Fruit fly (Drosophila melanogaster) whole organism, embryonic: ENCODE measurements around the gene CG34251.

Experiments
- Aef1 ChIP-seq: fragments of 200-800 bp; sonication (Bioruptor generic); IDR thresholded peaks from 3 replicates; pipeline ENCODE4 v1.3.6; 2022; ENCODE audit warnings: missing biosample characterization, missing genetic modification characterization
- Atf3 ChIP-seq: fragments of 200-800 bp; sonication (Bioruptor generic); optimal IDR thresholded peaks from 3 replicates; lab custom pipeline; 2016; ENCODE audit warnings: missing biosample characterization, missing genetic modification characterization
- Atf6 ChIP-seq: fragments of 200-800 bp; sonication (Bioruptor generic); IDR thresholded peaks from 2 replicates; pipeline ENCODE4 v1.3.6; 2022; ENCODE audit warnings: missing biosample characterization, missing genetic modification characterization
- Awh ChIP-seq: fragments of 200-800 bp; sonication (Bioruptor generic); IDR thresholded peaks from 2 replicates; pipeline ENCODE4, ENCODE4 v1.3.6; 2022; ENCODE audit warnings: missing biosample characterization, missing genetic modification characterization
- C15 ChIP-seq: fragments of 200-800 bp; sonication (Bioruptor generic); IDR thresholded peaks from 3 replicates; pipeline ENCODE4 v1.3.6; 2022; ENCODE audit warnings: missing biosample characterization, missing genetic modification characterization
- CG10366 ChIP-seq: fragments of 200-800 bp; sonication (Bioruptor generic); IDR thresholded peaks from 2 replicates; pipeline ENCODE4 v1.3.6; 2022; ENCODE audit warnings: missing biosample characterization, missing genetic modification characterization
- CG11085 ChIP-seq: fragments of 200-800 bp; sonication (Bioruptor generic); IDR thresholded peaks from 2 replicates; pipeline ENCODE4 v1.3.6; 2022; ENCODE audit warnings: missing biosample characterization, missing genetic modification characterization
- CG11560 ChIP-seq: fragments of 200-800 bp; sonication (Bioruptor generic); IDR thresholded peaks from 3 replicates; pipeline ENCODE4 v1.3.6; 2022; ENCODE audit warnings: missing biosample characterization, missing genetic modification characterization
- CG12071 ChIP-seq: fragments of 200-800 bp; sonication (Bioruptor generic); optimal IDR thresholded peaks from 3 replicates; lab custom pipeline; 2018; ENCODE audit warnings: missing biosample characterization, mild to moderate bottlenecking, missing genetic modification characterization
- CG15269 ChIP-seq: fragments of 200-800 bp; sonication (Bioruptor generic); optimal IDR thresholded peaks from 2 replicates; lab custom pipeline; 2018; ENCODE audit warnings: missing biosample characterization, mild to moderate bottlenecking, missing genetic modification characterization, moderate library complexity
- CG18599 ChIP-seq: fragments of 200-800 bp; sonication (Bioruptor generic); optimal IDR thresholded peaks from 3 replicates; lab custom pipeline; 2017; ENCODE audit warnings: missing biosample characterization, missing genetic modification characterization, mild to moderate bottlenecking, moderate library complexity, missing genetic modification reagents
- CG2889 ChIP-seq: fragments of 200-800 bp; sonication (Bioruptor generic); IDR thresholded peaks from 3 replicates; pipeline ENCODE4 v1.3.6; 2022; ENCODE audit warnings: missing biosample characterization, missing genetic modification characterization
- CG31224 ChIP-seq: fragments of 200-800 bp; sonication (Bioruptor generic); IDR thresholded peaks from 2 replicates; pipeline ENCODE4 v1.3.6; 2022; ENCODE audit warnings: missing biosample characterization, missing genetic modification characterization
- CG34422 ChIP-seq: fragments of 200-800 bp; sonication (Bioruptor generic); IDR thresholded peaks from 3 replicates; pipeline ENCODE4 v1.3.6; 2022; ENCODE audit warnings: missing biosample characterization, missing genetic modification characterization
- CG3726 ChIP-seq: fragments of 200-800 bp; sonication (Bioruptor generic); IDR thresholded peaks from 3 replicates; pipeline ENCODE4, ENCODE4 v1.3.6; 2022; ENCODE audit warnings: missing biosample characterization, missing genetic modification characterization
- CG4820 ChIP-seq: fragments of 200-800 bp; sonication (Bioruptor generic); optimal IDR thresholded peaks from 3 replicates; lab custom pipeline; 2016; ENCODE audit warnings: missing biosample characterization, missing genetic modification characterization
- CG6254 ChIP-seq: fragments of 200-800 bp; sonication (Bioruptor generic); optimal IDR thresholded peaks from 3 replicates; lab custom pipeline; 2017; ENCODE audit warnings: mild to moderate bottlenecking, missing biosample characterization, missing genetic modification reagents, missing genetic modification characterization
- CG6854 ChIP-seq: fragments of 200-800 bp; sonication (Bioruptor generic); optimal IDR thresholded peaks from 3 replicates; lab custom pipeline; 2017; ENCODE audit warnings: missing biosample characterization, mild to moderate bottlenecking, missing genetic modification characterization
- CG7271 ChIP-seq: fragments of 200-800 bp; sonication (Bioruptor generic); optimal IDR thresholded peaks from 2 replicates; lab custom pipeline; 2018; ENCODE audit warnings: missing biosample characterization, mild to moderate bottlenecking, missing genetic modification characterization, moderate library complexity
- CG8281 ChIP-seq: fragments of 200-800 bp; sonication (Bioruptor generic); optimal IDR thresholded peaks from 2 replicates; lab custom pipeline; 2018; ENCODE audit warnings: missing biosample characterization, mild to moderate bottlenecking, missing genetic modification characterization, moderate library complexity
- CG9727 ChIP-seq: fragments of 200-800 bp; sonication (Bioruptor generic); optimal IDR thresholded peaks from 3 replicates; lab custom pipeline; 2017; ENCODE audit warnings: missing biosample characterization, mild to moderate bottlenecking, missing genetic modification characterization
- CG9876 ChIP-seq: fragments of 200-800 bp; sonication (Bioruptor generic); optimal IDR thresholded peaks from 2 replicates; lab custom pipeline; 2016; ENCODE audit warnings: missing biosample characterization, missing genetic modification characterization
- CHES-1-like ChIP-seq: fragments of 200-800 bp; sonication (Bioruptor generic); optimal IDR thresholded peaks from 2 replicates; lab custom pipeline; 2016; ENCODE audit warnings: missing biosample characterization, missing genetic modification characterization
- CTCF ChIP-seq: fragments of 200-800 bp; sonication (Bioruptor generic); optimal IDR thresholded peaks from 2 replicates; lab custom pipeline; 2017; ENCODE audit warnings: missing biosample characterization, mild to moderate bottlenecking, missing genetic modification characterization, moderate library complexity
- Fer2 ChIP-seq: fragments of 200-800 bp; sonication (Bioruptor generic); optimal IDR thresholded peaks from 2 replicates; lab custom pipeline; 2018; ENCODE audit warnings: missing biosample characterization, mild to moderate bottlenecking, missing genetic modification characterization, moderate library complexity
- H2.0 ChIP-seq: fragments of 200-800 bp; sonication (Bioruptor generic); IDR thresholded peaks from 2 replicates; pipeline ENCODE4 v1.3.6; 2022; ENCODE audit warnings: missing biosample characterization, missing genetic modification characterization
- HLH4C ChIP-seq: fragments of 200-800 bp; sonication (Bioruptor generic); IDR thresholded peaks from 3 replicates; pipeline ENCODE4 v1.3.6; 2022; ENCODE audit warnings: missing biosample characterization, missing genetic modification characterization; ENCODE audit not compliant: partially characterized antibody
- HLHmδ ChIP-seq: fragments of 200-800 bp; sonication (Bioruptor generic); optimal IDR thresholded peaks from 2 replicates; lab custom pipeline; 2018; ENCODE audit warnings: missing biosample characterization, mild to moderate bottlenecking, missing genetic modification characterization, moderate library complexity
- Hr78 ChIP-seq, 2 experiments: fragments of 200-800 bp in 1 of 2; fragments of >200 bp in 1 of 2; sonication (Bioruptor generic) in 1 of 2; optimal IDR thresholded peaks; 2 replicates each; lab custom pipeline; 2017 to 2019; ENCODE audit warnings: missing biosample characterization in 2 of 2, missing genetic modification characterization in 2 of 2, mild to moderate bottlenecking in 1 of 2, moderate library complexity in 1 of 2
- Lhr ChIP-seq: fragments of 200-800 bp; sonication (Bioruptor generic); optimal IDR thresholded peaks from 3 replicates; lab custom pipeline; 2017; ENCODE audit warnings: mild to moderate bottlenecking, missing biosample characterization, missing genetic modification reagents, missing genetic modification characterization
- MESR4 ChIP-seq: fragments of 200-800 bp; sonication (Bioruptor generic); optimal IDR thresholded peaks from 2 replicates; lab custom pipeline; 2018; ENCODE audit warnings: missing biosample characterization, mild to moderate bottlenecking, missing genetic modification characterization, moderate library complexity
- Med ChIP-seq: fragments of 200-800 bp; sonication (Bioruptor generic); peaks from one replicate; lab custom pipeline; 2016; ENCODE audit warnings: missing biosample characterization, missing genetic modification characterization, mild to moderate bottlenecking, inconsistent platforms, moderate library complexity
- Mes4 ChIP-seq: fragments of 200-800 bp; sonication (Bioruptor generic); optimal IDR thresholded peaks from 2 replicates; lab custom pipeline; 2016; ENCODE audit warnings: missing biosample characterization, missing genetic modification characterization
- Nf-YA ChIP-seq: fragments of 200-800 bp; sonication (Bioruptor generic); IDR thresholded peaks from 2 replicates; pipeline ENCODE4 v1.3.6; 2022; ENCODE audit warnings: missing biosample characterization, missing genetic modification characterization
- Opbp ChIP-seq: fragments of 200-800 bp; sonication (Bioruptor generic); IDR thresholded peaks from 3 replicates; pipeline ENCODE4 v1.3.6; 2022; ENCODE audit warnings: missing biosample characterization, missing genetic modification characterization; ENCODE audit not compliant: partially characterized antibody
- Sox102F ChIP-seq: fragments of 200-800 bp; sonication (Bioruptor generic); optimal IDR thresholded peaks from 2 replicates; lab custom pipeline; 2018; ENCODE audit warnings: missing biosample characterization, mild to moderate bottlenecking, missing genetic modification characterization, moderate library complexity
- Ssrp ChIP-seq: fragments of 200-800 bp; sonication (Bioruptor generic); optimal IDR thresholded peaks from 2 replicates; lab custom pipeline; 2018; ENCODE audit warnings: missing biosample characterization, mild to moderate bottlenecking, missing genetic modification characterization, moderate library complexity
- Taf1 ChIP-seq: fragments of 200-800 bp; sonication (Bioruptor generic); IDR thresholded peaks from 2 replicates; pipeline ENCODE4 v1.3.6; 2022; ENCODE audit warnings: missing biosample characterization, missing genetic modification characterization
- abd-A ChIP-seq: fragments of 200-800 bp; sonication (Bioruptor generic); optimal IDR thresholded peaks from 3 replicates; lab custom pipeline; 2019; ENCODE audit warnings: missing biosample characterization, mild to moderate bottlenecking, missing genetic modification characterization, moderate library complexity
- ac ChIP-seq: fragments of 200-800 bp; sonication (Bioruptor generic); optimal IDR thresholded peaks from 3 replicates; lab custom pipeline; 2017; ENCODE audit warnings: missing biosample characterization, mild to moderate bottlenecking, missing genetic modification characterization
- cad ChIP-seq: fragments of >200 bp; optimal IDR thresholded peaks from 2 replicates; lab custom pipeline; 2017; ENCODE audit warnings: missing biosample characterization, missing genetic modification characterization
- ewg ChIP-seq: fragments of 200-800 bp; sonication (Bioruptor generic); optimal IDR thresholded peaks from 3 replicates; lab custom pipeline; 2017; ENCODE audit warnings: mild to moderate bottlenecking, missing biosample characterization, missing genetic modification reagents, missing genetic modification characterization
- ham ChIP-seq: fragments of 200-800 bp; sonication (Bioruptor generic); IDR thresholded peaks from 2 replicates; pipeline ENCODE4 v1.3.6; 2022; ENCODE audit warnings: missing biosample characterization, missing genetic modification characterization
- hkb ChIP-seq, 2 experiments: fragments of 200-800 bp in 1 of 2; fragments of >200 bp in 1 of 2; sonication (Bioruptor generic) in 1 of 2; IDR thresholded peaks in 1 of 2; optimal IDR thresholded peaks in 1 of 2; 2 replicates each; pipeline versions ENCODE4 v1.3.6 to Lab custom; 2017 to 2022; ENCODE audit warnings: missing biosample characterization in 1 of 2, missing genetic modification characterization in 1 of 2
- ind ChIP-seq: fragments of 200-800 bp; sonication (Bioruptor generic); optimal IDR thresholded peaks from 3 replicates; lab custom pipeline; 2016; ENCODE audit warnings: missing biosample characterization, missing genetic modification characterization
- pita ChIP-seq: fragments of 200-800 bp; sonication (Bioruptor generic); optimal IDR thresholded peaks from 2 replicates; lab custom pipeline; 2017; ENCODE audit warnings: missing biosample characterization, mild to moderate bottlenecking, missing genetic modification characterization
- stwl ChIP-seq: fragments of 200-800 bp; sonication (Bioruptor generic); optimal IDR thresholded peaks from 3 replicates; lab custom pipeline; 2018; ENCODE audit warnings: missing biosample characterization, mild to moderate bottlenecking, missing genetic modification characterization, moderate library complexity
- tll ChIP-seq, 2 experiments: fragments of 200-800 bp in 1 of 2; fragments of >200 bp in 1 of 2; sonication (Bioruptor generic) in 1 of 2; optimal IDR thresholded peaks; 2 replicates each; lab custom pipeline; 2017 to 2019; ENCODE audit warnings: missing biosample characterization in 2 of 2, missing genetic modification characterization in 2 of 2, mild to moderate bottlenecking in 1 of 2, moderate library complexity in 1 of 2
- zen ChIP-seq: fragments of 200-800 bp; sonication (Bioruptor generic); optimal IDR thresholded peaks from 3 replicates; lab custom pipeline; 2018; ENCODE audit warnings: missing biosample characterization, mild to moderate bottlenecking, missing genetic modification characterization, moderate library complexity

The CG34251 gene

DNA sequence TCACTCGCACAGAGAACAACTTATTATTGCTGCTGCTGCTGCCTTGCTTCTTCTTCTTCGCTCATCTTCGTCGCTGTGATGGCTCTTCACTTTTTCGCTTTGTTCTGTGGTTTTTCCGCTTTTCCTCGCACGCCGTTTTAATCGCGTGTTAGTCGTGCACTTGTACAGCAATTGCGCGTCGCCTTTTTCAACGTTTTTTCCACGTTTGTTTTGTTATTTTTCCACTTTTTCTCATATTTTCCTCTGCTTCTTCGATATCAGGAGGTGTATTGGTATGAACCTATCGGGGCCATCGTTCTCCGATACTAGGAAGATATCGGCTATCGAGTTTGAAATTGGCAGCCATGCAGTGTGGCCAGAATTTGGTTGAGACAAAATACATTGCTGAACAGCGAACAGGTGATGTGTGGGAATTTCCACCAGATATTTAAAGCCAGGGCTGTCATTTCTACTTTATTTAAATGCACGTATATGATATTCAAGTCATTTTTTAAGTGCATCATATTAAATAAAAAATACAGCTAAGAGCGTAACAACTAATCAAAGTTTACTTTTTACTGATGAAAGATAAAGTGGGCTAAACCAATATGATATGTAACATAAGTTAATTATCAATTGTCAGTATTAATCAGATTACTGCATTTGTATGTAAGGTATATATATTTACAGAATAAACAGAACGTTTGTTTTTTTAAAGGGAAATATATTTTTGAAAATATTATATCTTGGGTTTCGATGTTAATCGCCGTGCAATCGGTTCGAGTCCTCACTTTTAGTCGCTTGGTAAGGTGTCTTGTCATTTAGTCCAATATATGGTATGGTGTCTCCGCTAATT lies 2.3 kb upstream of the CG34251 start, which contains the start of gene Crtc (continued):
- no peak for TF ChIP-seq Atf6 (GFP tag; lab: Robert Waterston, UW)
- no peak for TF ChIP-seq tll (GFP tag; optimal IDR thresholded peaks at IDR 0.05; lab: Kevin White, UChicago)
- no peak for TF ChIP-seq CG3726 (GFP tag; lab: Robert Waterston, UW)
- TF ChIP-seq Hr78 (GFP tag; optimal IDR thresholded peaks at IDR 0.05; lab: Kevin White, UChicago), result no peak
- TF ChIP-seq cad (GFP tag; lab: Kevin White, UChicago), result no peak
- no peak for TF ChIP-seq CG6854 (GFP tag; lab: Kevin White, UChicago)
- TF ChIP-seq CG4820 (GFP tag; lab: Kevin White, UChicago), result peak; percentile 38
- no peak for TF ChIP-seq abd-A
- TF ChIP-seq CG15269 (tag; lab: Kevin White, UChicago), result no peak
- no peak for TF ChIP-seq Mes4 (GFP tag; lab: Kevin White, UChicago)
- TF ChIP-seq ac (GFP tag; lab: Kevin White, UChicago), result no peak
- TF ChIP-seq CG7271 (tag; lab: Kevin White, UChicago), result no peak
- peak; percentile 0 for TF ChIP-seq CG9727 (GFP tag; lab: Kevin White, UChicago)
- TF ChIP-seq Med, result peak; percentile 70
- TF ChIP-seq Ssrp (tag; lab: Kevin White, UChicago), result no peak
- TF ChIP-seq Nf-YA, result no peak
- peak; percentile 53; the same call in 1 of the 3 replicates for TF ChIP-seq CG34422 (GFP tag; lab: Robert Waterston, UW)
- peak; percentile 59 for TF ChIP-seq Lhr
- TF ChIP-seq CG2889 (GFP tag; lab: Robert Waterston, UW), result no peak
- TF ChIP-seq Awh (GFP tag; lab: Robert Waterston, UW), result no peak
- TF ChIP-seq Sox102F (GFP tag; lab: Kevin White, UChicago), result no peak
- no peak for TF ChIP-seq CG11560 (tag; lab: Robert Waterston, UW)
- no peak for TF ChIP-seq hkb (optimal IDR thresholded peaks at IDR 0.05; lab: Kevin White, UChicago)
- no peak for TF ChIP-seq hkb (GFP tag; IDR thresholded peaks at IDR 0.05; lab: Robert Waterston, UW)
- no peak for TF ChIP-seq C15 (GFP tag; lab: Robert Waterston, UW)
- TF ChIP-seq CTCF (GFP tag; lab: Kevin White, UChicago), result peak; percentile 40
- TF ChIP-seq stwl (tag; lab: Kevin White, UChicago), result peak; percentile 82
- TF ChIP-seq CG6254, result no peak
- TF ChIP-seq Atf3, result no peak
- TF ChIP-seq MESR4, result peak; percentile 90
- TF ChIP-seq CHES-1-like (GFP tag; lab: Kevin White, UChicago), result peak; percentile 37
- peak; percentile 23 for TF ChIP-seq HLHmδ
- TF ChIP-seq CG10366 (GFP tag; lab: Robert Waterston, UW), result no peak
- peak; percentile 13 for TF ChIP-seq CG18599 (GFP tag; lab: Kevin White, UChicago)
- no peak for TF ChIP-seq Fer2
- TF ChIP-seq CG8281 (tag; lab: Kevin White, UChicago), result no peak
- TF ChIP-seq ham (GFP tag; lab: Robert Waterston, UW), result no peak
- TF ChIP-seq CG31224, result no peak
- peak; percentile 10 for TF ChIP-seq CG12071
- no peak for TF ChIP-seq CG11085 (GFP tag; lab: Robert Waterston, UW)
- no peak for TF ChIP-seq Aef1 (GFP tag; lab: Robert Waterston, UW)
- peak; percentile 86 for TF ChIP-seq HLH4C (GFP tag; lab: Robert Waterston, UW)
- TF ChIP-seq Taf1 (GFP tag; lab: Robert Waterston, UW), result no peak
- TF ChIP-seq H2.0, result no peak
- TF ChIP-seq CG9876 (GFP tag; lab: Kevin White, UChicago), result no peak
- no peak for TF ChIP-seq ewg (GFP tag; lab: Kevin White, UChicago)
- TF ChIP-seq Opbp (GFP tag; lab: Robert Waterston, UW), result peak; percentile 80; the same call in 2 of the 3 replicates
- TF ChIP-seq ind (GFP tag; lab: Kevin White, UChicago), result no peak
- peak; percentile 81 for TF ChIP-seq pita
- no peak for TF ChIP-seq zen (tag; lab: Kevin White, UChicago)
